Fruit fly (Drosophila melanogaster) whole organism, embryonic: Measurements from ENCODE around the gene TTLL1A.

ENCODE experiments used
- CG4404 ChIP-seq: fragments of 200-800 bp; sonication (Bioruptor generic); IDR thresholded peaks from 2 replicates; pipeline ENCODE4 v1.3.6; 2022; ENCODE audit warnings: missing biosample characterization, missing genetic modification characterization
- eve ChIP-seq, 2 experiments: fragments of >200 bp; optimal IDR thresholded peaks; 2 replicates each; lab custom pipeline; 2017; ENCODE audit warnings: missing biosample characterization in 2 of 2, missing genetic modification characterization in 2 of 2
- ken ChIP-seq: fragments of 200-800 bp; sonication (Bioruptor generic); IDR thresholded peaks from 3 replicates; pipeline ENCODE4 v1.3.6; 2022; ENCODE audit warnings: missing biosample characterization, missing genetic modification characterization
- yki ChIP-seq: fragments of >200 bp; optimal IDR thresholded peaks from 3 replicates; lab custom pipeline; 2018

- TF ChIP-seq eve (GFP tag; optimal IDR thresholded peaks at IDR 0.05; lab: Kevin White, UChicago), result no peak
- no peak for TF ChIP-seq yki (lab: Kevin White, UChicago)
- TF ChIP-seq CG4404, result no peak
- TF ChIP-seq ken (GFP tag; lab: Robert Waterston, UW), result no peak
Observed at dm6 chrX:17177606-17178005, 24.8 kb downstream of the TTLL1A start.
